Fruit fly (Drosophila melanogaster): ENCODE measurements around the gene Taf8.

DNA sequence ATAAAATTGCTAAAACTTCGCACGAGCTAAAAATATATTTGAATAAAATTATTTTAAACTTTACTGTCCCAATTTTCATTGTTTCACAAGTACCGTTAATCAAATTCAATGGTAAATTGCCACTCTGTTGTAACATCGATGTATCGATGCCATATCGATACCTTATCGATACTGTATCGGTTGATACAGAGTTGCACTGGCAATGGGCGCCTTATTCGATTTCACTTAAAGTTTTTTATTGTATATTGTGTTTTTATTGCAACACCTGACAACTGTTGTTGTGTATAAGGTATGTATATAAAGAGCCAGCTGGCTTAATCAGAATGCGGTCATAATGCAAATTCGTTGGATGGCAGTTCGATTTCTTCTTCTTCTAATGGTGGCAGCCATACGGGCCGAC, 36.5 kb downstream of the Taf8 start, which contains the start of gene CG43229:
- TF ChIP-seq foxo (GFP tag; optimal IDR thresholded peaks at IDR 0.05): no peak
- no peak for TF ChIP-seq br (GFP tag; optimal IDR thresholded peaks at IDR 0.05)
- no peak for TF ChIP-seq Hr78 (GFP tag; optimal IDR thresholded peaks at IDR 0.05)
- no peak for TF ChIP-seq sage (GFP tag; optimal IDR thresholded peaks at IDR 0.05)
- TF ChIP-seq CG9705 (GFP tag; optimal IDR thresholded peaks at IDR 0.05): no peak
- TF ChIP-seq rgr (GFP tag; optimal IDR thresholded peaks at IDR 0.05): no peak
- no peak for TF ChIP-seq psq (GFP tag; optimal IDR thresholded peaks at IDR 0.05)
- no peak for TF ChIP-seq Myc (optimal IDR thresholded peaks at IDR 0.05)
- TF ChIP-seq CrebA (GFP tag; optimal IDR thresholded peaks at IDR 0.05; ENCODE audit: borderline replicate concordance): no peak
- TF ChIP-seq h (GFP tag; optimal IDR thresholded peaks at IDR 0.05): no peak
- TF ChIP-seq Abd-B (GFP tag; optimal IDR thresholded peaks at IDR 0.05): no peak
- TF ChIP-seq Sp1 (GFP tag; optimal IDR thresholded peaks at IDR 0.05): no peak

Measured in whole organism, wandering third instar larva.